Worm (Caenorhabditis elegans) whole organism, mixed stage, embryonic: ENCODE measurements around the gene nspc-9.
"Not testable (repeated sequence)": the region's sequence is repeated elsewhere in the genome, so short reads cannot be mapped to it uniquely, and the experiment has no call there.

ENCODE experiments used
- bed-3 ChIP-seq: fragments of 200-800 bp; sonication (Bioruptor generic); optimal IDR thresholded peaks from 3 replicates; lab custom pipeline; 2018; ENCODE audit warnings: mild to moderate bottlenecking, missing genetic modification characterization, moderate library complexity, missing compliant biosample characterization
- drap-1 ChIP-seq: fragments of 200-800 bp; sonication (Bioruptor generic); optimal IDR thresholded peaks from 3 replicates; lab custom pipeline; 2018; ENCODE audit warnings: mild to moderate bottlenecking, missing genetic modification characterization, missing compliant biosample characterization
- lin-13 ChIP-seq: fragments of 150-350 bp; optimal IDR thresholded peaks from 2 replicates; lab custom pipeline; 2014; ENCODE audit warnings: missing biosample characterization, missing genetic modification characterization
- lsy-2 ChIP-seq: fragments of 150-350 bp; optimal IDR thresholded peaks from 2 replicates; lab custom pipeline; 2014; ENCODE audit warnings: missing biosample characterization, missing genetic modification characterization
- nhr-2 ChIP-seq: fragments of 150-350 bp; optimal IDR thresholded peaks from 2 replicates; lab custom pipeline; 2014; ENCODE audit warnings: missing biosample characterization, missing genetic modification characterization
- nhr-28 ChIP-seq: fragments of 150-350 bp; optimal IDR thresholded peaks from 2 replicates; lab custom pipeline; 2014; ENCODE audit warnings: missing biosample characterization, missing genetic modification characterization
- pha-4 ChIP-seq: fragments of 150-350 bp; optimal IDR thresholded peaks from 2 replicates; lab custom pipeline; 2018; ENCODE audit warnings: missing biosample characterization, missing genetic modification reagents, missing genetic modification characterization
- snpc-4 ChIP-seq: fragments of 150-350 bp; optimal IDR thresholded peaks from 2 replicates; lab custom pipeline; 2014; ENCODE audit warnings: missing biosample characterization, missing genetic modification characterization

ce11 chrX:12302755-12303154 lies 40.4 kb downstream of the nspc-9 start, which contains the start of gene dot-1.3:
- TF ChIP-seq lsy-2 (tag; lab: Kevin White, UChicago); nhr-2 (tag; lab: Kevin White, UChicago); bed-3 (GFP tag; lab: Kevin White, UChicago); snpc-4 (tag; lab: Kevin White, UChicago); pha-4 (tag; lab: Kevin White, UChicago); drap-1 (GFP tag; lab: Kevin White, UChicago); nhr-28 (tag; lab: Kevin White, UChicago); lin-13: not testable (repeated sequence)
